Worm (Caenorhabditis elegans): Measurements from ENCODE around the gene glt-6.

DNA sequence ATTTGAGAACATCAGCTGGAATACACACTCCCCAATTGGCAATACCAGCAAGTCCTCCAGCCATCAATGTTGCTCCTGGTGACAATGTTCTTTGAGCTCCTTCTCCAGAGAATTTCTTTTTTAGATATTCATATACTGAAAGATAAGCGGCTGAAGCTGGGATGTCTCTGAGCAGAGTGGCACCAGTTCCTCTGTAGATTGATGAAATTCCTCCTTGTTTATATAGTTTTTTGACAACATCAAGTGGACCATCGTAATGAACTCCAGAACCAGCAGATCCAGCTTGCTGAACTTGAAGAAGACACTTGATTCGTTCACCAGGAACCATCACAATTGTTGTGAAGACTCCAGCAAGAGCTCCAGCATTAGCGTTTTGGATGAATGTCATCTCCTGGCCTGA, 48.7 kb downstream of the glt-6 start:
- no peak for TF ChIP-seq skn-1 (tag; optimal IDR thresholded peaks at IDR 0.05)
- no peak for TF ChIP-seq unc-39 (tag; optimal IDR thresholded peaks at IDR 0.05)
- no peak for TF ChIP-seq nhr-12 (tag; optimal IDR thresholded peaks at IDR 0.05)
- no peak for TF ChIP-seq snpc-4 (tag; optimal IDR thresholded peaks at IDR 0.05)
- no peak for TF ChIP-seq lin-13 (GFP tag; optimal IDR thresholded peaks at IDR 0.05)
- no peak for TF ChIP-seq ama-1 (optimal IDR thresholded peaks at IDR 0.05)
- TF ChIP-seq elt-3 (tag; optimal IDR thresholded peaks at IDR 0.05), result no peak
- no peak for TF ChIP-seq nhr-10 (tag; optimal IDR thresholded peaks at IDR 0.05)
- TF ChIP-seq ZK546.5 (tag; optimal IDR thresholded peaks at IDR 0.05), result no peak
- no peak for TF ChIP-seq mdl-1 (tag; optimal IDR thresholded peaks at IDR 0.05)

Measured in whole organism, L2 larva.